Fruit fly (Drosophila melanogaster) whole organism, prepupa: ENCODE data around the gene CG6432.

Experiments
- Blimp-1 ChIP-seq: fragments of 200-800 bp; sonication (Bioruptor generic); optimal IDR thresholded peaks from 3 replicates; lab custom pipeline; 2017; ENCODE audit warnings: missing biosample characterization, missing genetic modification characterization, mild to moderate bottlenecking, moderate library complexity, missing genetic modification reagents
- CG10631 ChIP-seq: fragments of 200-800 bp; sonication (Bioruptor generic); optimal IDR thresholded peaks from 2 replicates; lab custom pipeline; 2016; ENCODE audit warnings: missing biosample characterization, missing genetic modification characterization
- CG11762 ChIP-seq: fragments of 200-800 bp; sonication (Bioruptor generic); optimal IDR thresholded peaks from 3 replicates; lab custom pipeline; 2016; ENCODE audit warnings: missing biosample characterization, missing genetic modification characterization; ENCODE audit not compliant: insufficient read depth
- CG11902 ChIP-seq: fragments of 200-800 bp; sonication (Bioruptor generic); optimal IDR thresholded peaks from 3 replicates; lab custom pipeline; 2016; ENCODE audit warnings: missing biosample characterization, missing genetic modification characterization
- CG15336 ChIP-seq: fragments of 200-800 bp; sonication (Bioruptor generic); IDR thresholded peaks from 2 replicates; pipeline ENCODE4 v1.3.6; 2022; ENCODE audit warnings: missing biosample characterization, missing genetic modification characterization
- CG16779 ChIP-seq: fragments of 200-800 bp; sonication (Bioruptor generic); optimal IDR thresholded peaks from 3 replicates; lab custom pipeline; 2017; ENCODE audit warnings: missing biosample characterization, mild to moderate bottlenecking, missing genetic modification characterization
- CG3032 ChIP-seq: fragments of 200-800 bp; optimal IDR thresholded peaks from 2 replicates; lab custom pipeline; 2019; ENCODE audit warnings: missing biosample characterization, mild to moderate bottlenecking, missing genetic modification characterization, moderate library complexity
- CG32006 ChIP-seq: fragments of 200-800 bp; sonication (Bioruptor generic); optimal IDR thresholded peaks from 3 replicates; lab custom pipeline; 2017; ENCODE audit warnings: missing biosample characterization, mild to moderate bottlenecking, missing genetic modification characterization
- CG34406 ChIP-seq: fragments of 200-800 bp; sonication (Bioruptor generic); optimal IDR thresholded peaks from 3 replicates; lab custom pipeline; 2016; ENCODE audit warnings: missing biosample characterization, missing genetic modification characterization
- CG3919 ChIP-seq: fragments of 200-800 bp; sonication (Bioruptor generic); optimal IDR thresholded peaks from 3 replicates; lab custom pipeline; 2016; ENCODE audit warnings: missing biosample characterization, missing genetic modification characterization
- CG6276 ChIP-seq: fragments of 200-800 bp; sonication (Bioruptor generic); optimal IDR thresholded peaks from 2 replicates; lab custom pipeline; 2017; ENCODE audit warnings: missing biosample characterization, mild to moderate bottlenecking, missing genetic modification characterization
- CG6792 ChIP-seq: fragments of 200-800 bp; sonication (Bioruptor generic); optimal IDR thresholded peaks from 3 replicates; lab custom pipeline; 2016; ENCODE audit warnings: missing biosample characterization, missing genetic modification characterization
- CG6854 ChIP-seq: fragments of 200-800 bp; sonication (Bioruptor generic); optimal IDR thresholded peaks from 2 replicates; lab custom pipeline; 2017; ENCODE audit warnings: missing biosample characterization, mild to moderate bottlenecking, missing genetic modification characterization
- CG8319 ChIP-seq: fragments of 200-800 bp; sonication (Bioruptor generic); optimal IDR thresholded peaks from 3 replicates; lab custom pipeline; 2016; ENCODE audit warnings: missing biosample characterization, missing genetic modification characterization
- CG8632 ChIP-seq: fragments of 200-800 bp; sonication (Bioruptor generic); optimal IDR thresholded peaks from 3 replicates; lab custom pipeline; 2016; ENCODE audit warnings: missing biosample characterization, missing genetic modification characterization
- CG9139 ChIP-seq: fragments of 200-800 bp; sonication (Bioruptor generic); optimal IDR thresholded peaks from 3 replicates; lab custom pipeline; 2017; ENCODE audit warnings: missing biosample characterization, mild to moderate bottlenecking, missing genetic modification characterization
- Eip75B ChIP-seq: fragments of 200-800 bp; sonication (Bioruptor generic); optimal IDR thresholded peaks from 3 replicates; lab custom pipeline; 2016; ENCODE audit warnings: missing biosample characterization, missing genetic modification characterization
- Eip78C ChIP-seq: fragments of 200-800 bp; sonication (Bioruptor generic); peaks from one replicate; lab custom pipeline; 2016; ENCODE audit warnings: missing biosample characterization, missing genetic modification characterization
- Eip93F ChIP-seq: fragments of 200-800 bp; sonication (Bioruptor generic); optimal IDR thresholded peaks from 2 replicates; lab custom pipeline; 2016; ENCODE audit warnings: missing biosample characterization, mild to moderate bottlenecking, missing genetic modification characterization
- Ets21C ChIP-seq: fragments of 200-800 bp; sonication (Bioruptor generic); optimal IDR thresholded peaks from 3 replicates; lab custom pipeline; 2016; ENCODE audit warnings: missing biosample characterization, missing genetic modification characterization
- Ets96B ChIP-seq: fragments of 200-800 bp; optimal IDR thresholded peaks from 2 replicates; lab custom pipeline; 2019; ENCODE audit warnings: missing biosample characterization, mild to moderate bottlenecking, missing genetic modification characterization, moderate library complexity
- Gug ChIP-seq: fragments of 200-800 bp; sonication (Bioruptor generic); IDR thresholded peaks from 2 replicates; pipeline ENCODE4 v1.3.6; 2022; ENCODE audit warnings: missing biosample characterization, missing genetic modification characterization
- Hr38 ChIP-seq: sonication (Bioruptor generic); optimal IDR thresholded peaks from 2 replicates; lab custom pipeline; 2016; ENCODE audit warnings: missing biosample characterization, missing genetic modification characterization
- Hr4 ChIP-seq: fragments of 200-800 bp; sonication (Bioruptor generic); optimal IDR thresholded peaks from 3 replicates; lab custom pipeline; 2016; ENCODE audit warnings: missing biosample characterization, missing genetic modification characterization
- Lpt ChIP-seq: fragments of 200-800 bp; sonication (Bioruptor generic); optimal IDR thresholded peaks from 3 replicates; lab custom pipeline; 2016; ENCODE audit warnings: missing biosample characterization, missing genetic modification characterization
- Met ChIP-seq: fragments of 200-800 bp; sonication (Bioruptor generic); optimal IDR thresholded peaks from 3 replicates; lab custom pipeline; 2016; ENCODE audit warnings: missing biosample characterization, missing genetic modification characterization
- OdsH ChIP-seq: fragments of 200-800 bp; sonication (Bioruptor generic); optimal IDR thresholded peaks from 3 replicates; lab custom pipeline; 2016; ENCODE audit warnings: missing biosample characterization, missing genetic modification characterization
- Smox ChIP-seq: fragments of 200-800 bp; sonication (Bioruptor generic); optimal IDR thresholded peaks from 3 replicates; lab custom pipeline; 2016; ENCODE audit warnings: missing biosample characterization, missing genetic modification characterization
- Sox102F ChIP-seq: fragments of 200-800 bp; sonication (Bioruptor generic); optimal IDR thresholded peaks from 2 replicates; lab custom pipeline; 2016; ENCODE audit warnings: missing biosample characterization, mild to moderate bottlenecking, missing genetic modification characterization
- Sox14 ChIP-seq: fragments of 200-800 bp; sonication (Bioruptor generic); optimal IDR thresholded peaks from 3 replicates; lab custom pipeline; 2016; ENCODE audit warnings: missing biosample characterization, missing genetic modification characterization
- Sox15 ChIP-seq: fragments of 200-800 bp; sonication (Bioruptor generic); optimal IDR thresholded peaks from 3 replicates; lab custom pipeline; 2016; ENCODE audit warnings: missing biosample characterization, missing genetic modification characterization
- acj6 ChIP-seq: fragments of 200-800 bp; sonication (Bioruptor generic); optimal IDR thresholded peaks from 3 replicates; lab custom pipeline; 2016; ENCODE audit warnings: missing biosample characterization, missing genetic modification characterization
- cyc ChIP-seq: fragments of 200-800 bp; sonication (Bioruptor generic); optimal IDR thresholded peaks from 3 replicates; lab custom pipeline; 2016; ENCODE audit warnings: missing biosample characterization, missing genetic modification characterization
- dac ChIP-seq: fragments of 200-800 bp; sonication (Bioruptor generic); optimal IDR thresholded peaks from 2 replicates; lab custom pipeline; 2017; ENCODE audit warnings: missing biosample characterization, mild to moderate bottlenecking, missing genetic modification characterization
- eg ChIP-seq: fragments of 200-800 bp; sonication (Bioruptor generic); IDR thresholded peaks from 3 replicates; pipeline ENCODE4 v1.3.6; 2022; ENCODE audit warnings: missing biosample characterization, missing genetic modification characterization
- esn ChIP-seq: fragments of 200-800 bp; sonication (Bioruptor generic); optimal IDR thresholded peaks from 2 replicates; lab custom pipeline; 2016; ENCODE audit warnings: missing biosample characterization, mild to moderate bottlenecking, missing genetic modification characterization, moderate library complexity
- fd59A ChIP-seq: fragments of 200-800 bp; sonication (Bioruptor generic); optimal IDR thresholded peaks from 2 replicates; lab custom pipeline; 2017; ENCODE audit warnings: missing biosample characterization, mild to moderate bottlenecking, missing genetic modification characterization, missing genetic modification reagents
- fd85E ChIP-seq: fragments of 200-800 bp; sonication (Bioruptor generic); optimal IDR thresholded peaks from 3 replicates; lab custom pipeline; 2016; ENCODE audit warnings: missing biosample characterization, missing genetic modification characterization
- fkh ChIP-seq: fragments of 200-800 bp; sonication (Bioruptor generic); optimal IDR thresholded peaks from 3 replicates; lab custom pipeline; 2017; ENCODE audit warnings: missing biosample characterization, mild to moderate bottlenecking, missing genetic modification characterization, moderate library complexity
- net ChIP-seq: fragments of 200-800 bp; sonication (Bioruptor generic); optimal IDR thresholded peaks from 3 replicates; lab custom pipeline; 2016; ENCODE audit warnings: missing biosample characterization, missing genetic modification characterization
- pdm3 ChIP-seq: fragments of 200-800 bp; sonication (Bioruptor generic); optimal IDR thresholded peaks from 3 replicates; lab custom pipeline; 2016; ENCODE audit warnings: missing biosample characterization, missing genetic modification characterization
- spab ChIP-seq: fragments of 200-800 bp; sonication (Bioruptor generic); optimal IDR thresholded peaks from 2 replicates; lab custom pipeline; 2017; ENCODE audit warnings: missing biosample characterization, mild to moderate bottlenecking, missing genetic modification characterization, missing genetic modification reagents
- ss ChIP-seq, 2 experiments: fragments of 200-800 bp; sonication (Bioruptor generic); optimal IDR thresholded peaks; 2 replicates in 1 of 2; 3 replicates in 1 of 2; lab custom pipeline; 2017 to 2018; ENCODE audit warnings: mild to moderate bottlenecking in 2 of 2, missing biosample characterization in 2 of 2, missing genetic modification characterization in 2 of 2, moderate library complexity in 1 of 2
- svp ChIP-seq: fragments of 200-800 bp; sonication (Bioruptor generic); peaks from one replicate; lab custom pipeline; 2016; ENCODE audit warnings: missing biosample characterization, missing genetic modification characterization
- topi ChIP-seq: fragments of 200-800 bp; sonication (Bioruptor generic); optimal IDR thresholded peaks from 3 replicates; lab custom pipeline; 2016; ENCODE audit warnings: missing biosample characterization, missing genetic modification characterization

CG6432 gene

dm6 chr3R:24294784-24295555 lies 41.8 kb upstream of the CG6432 start, which contains the start of gene crb (continued):
- TF ChIP-seq CG6276 (GFP tag; lab: Kevin White, UChicago) (no peak), Met (GFP tag; lab: Kevin White, UChicago) (peak; percentile 55), CG11762 (GFP tag; lab: Kevin White, UChicago) (peak; percentile 7), Ets96B (tag; lab: Kevin White, UChicago) (peak; percentile 16), Hr4 (GFP tag; lab: Kevin White, UChicago) (peak; percentile 50), Ets21C (peak; percentile 38), net (GFP tag; lab: Kevin White, UChicago) (peak; percentile 44), fd85E (no peak), fd59A (GFP tag; lab: Kevin White, UChicago) (no peak), CG11902 (no peak), CG6792 (GFP tag; lab: Kevin White, UChicago) (peak; percentile 25), eg (GFP tag; lab: Robert Waterston, UW) (peak; percentile 50; the same call in 1 of the 3 replicates), svp (GFP tag; lab: Kevin White, UChicago) (peak; percentile 93), dac (no peak), fkh (GFP tag; lab: Kevin White, UChicago) (peak; percentile 45), CG3919 (GFP tag; lab: Kevin White, UChicago) (peak; percentile 52)

- TF ChIP-seq Gug (GFP tag; lab: Robert Waterston, UW) (peak; percentile 91), CG11762 (GFP tag; lab: Kevin White, UChicago) (peak; percentile 96), dac (peak; percentile 72), acj6 (peak; percentile 99), Sox102F (GFP tag; lab: Kevin White, UChicago) (peak; percentile 99), CG15336 (GFP tag; lab: Robert Waterston, UW) (peak; percentile 92), eg (GFP tag; lab: Robert Waterston, UW) (peak; percentile 94), topi (GFP tag; lab: Kevin White, UChicago) (peak; percentile 99), OdsH (GFP tag; lab: Kevin White, UChicago) (peak; percentile 98), fd85E (peak; percentile 92), CG6792 (GFP tag; lab: Kevin White, UChicago) (peak; percentile 99), cyc (GFP tag; lab: Kevin White, UChicago) (peak; percentile 99), CG8632 (peak; percentile 97), Ets96B (tag; lab: Kevin White, UChicago) (peak; percentile 97), fkh (GFP tag; lab: Kevin White, UChicago) (peak; percentile 69), CG10631 (GFP tag; lab: Kevin White, UChicago) (peak; percentile 98), CG34406 (GFP tag; lab: Kevin White, UChicago) (peak; percentile 98), CG8319 (GFP tag; lab: Kevin White, UChicago) (peak; percentile 83), CG32006 (GFP tag; lab: Kevin White, UChicago) (peak; percentile 92), Hr38 (no peak), CG9139 (GFP tag; lab: Kevin White, UChicago) (peak; percentile 89), Smox (GFP tag; lab: Kevin White, UChicago) (peak; percentile 99), CG3919 (GFP tag; lab: Kevin White, UChicago) (peak; percentile 99), Sox14 (GFP tag; lab: Kevin White, UChicago) (peak; percentile 99), Lpt (peak; percentile 89), CG3032 (tag; lab: Kevin White, UChicago) (peak; percentile 95), CG16779 (tag; lab: Kevin White, UChicago) (peak; percentile 88), Blimp-1 (peak; percentile 93), Met (GFP tag; lab: Kevin White, UChicago) (peak; percentile 99), Eip93F (GFP tag; lab: Kevin White, UChicago) (peak; percentile 98), pdm3 (GFP tag; lab: Kevin White, UChicago) (peak; percentile 98), ss (GFP tag; optimal IDR thresholded peaks at IDR 0.05; lab: Kevin White, UChicago) (peak; percentile 94 to 97), esn (GFP tag; lab: Kevin White, UChicago) (peak; percentile 99), Eip75B (GFP tag; lab: Kevin White, UChicago) (peak; percentile 99), CG6854 (GFP tag; lab: Kevin White, UChicago) (peak; percentile 87), Sox15 (GFP tag; lab: Kevin White, UChicago) (peak; percentile 95), spab (GFP tag; lab: Kevin White, UChicago) (peak; percentile 96), Eip78C (GFP tag; lab: Kevin White, UChicago) (peak; percentile 100)
These were observed 40.9 kb upstream of the CG6432 start for dm6 chr3R:24295556-24296465.
